Worm (Caenorhabditis elegans) whole organism, early embryonic: ENCODE measurements around the gene Y45G12C.10.
"Not testable (repeated sequence)": the region's sequence is repeated elsewhere in the genome, so short reads cannot be mapped to it uniquely, and the experiment has no call there.

ENCODE experiments used
- B0310.2 ChIP-seq: sonication (generic microtip); optimal IDR thresholded peaks from 2 replicates; lab custom pipeline; 2016; ENCODE audit warnings: mild to moderate bottlenecking, missing genetic modification characterization, missing compliant biosample characterization
- F13C5.2 ChIP-seq: sonication (generic microtip); optimal IDR thresholded peaks from 2 replicates; lab custom pipeline; 2017; ENCODE audit warnings: mild to moderate bottlenecking, missing genetic modification characterization, inconsistent platforms, missing compliant biosample characterization
- aly-1 ChIP-seq: sonication (generic microtip); optimal IDR thresholded peaks from 2 replicates; lab custom pipeline; 2016; ENCODE audit warnings: missing genetic modification characterization, missing compliant biosample characterization
- ama-1 ChIP-seq: fragments of 150-350 bp; optimal IDR thresholded peaks from 2 replicates; lab custom pipeline; 2014
- ceh-13 ChIP-seq: fragments of 200-800 bp; sonication (Bioruptor generic); optimal IDR thresholded peaks from 2 replicates; lab custom pipeline; 2018; ENCODE audit warnings: mild to moderate bottlenecking, missing genetic modification characterization, missing compliant biosample characterization
- ceh-36 ChIP-seq: sonication (generic microtip); optimal IDR thresholded peaks from 2 replicates; lab custom pipeline; 2016; ENCODE audit warnings: missing genetic modification characterization, inconsistent platforms, missing compliant biosample characterization
- ets-7 ChIP-seq: sonication (generic microtip); optimal IDR thresholded peaks from 2 replicates; lab custom pipeline; 2016; ENCODE audit warnings: missing genotype, missing genetic modification characterization, missing compliant biosample characterization
- flt-1 ChIP-seq: fragments of 200-800 bp; sonication (Bioruptor generic); IDR thresholded peaks from 2 replicates; pipeline ENCODE4 v1.3.6; 2022; ENCODE audit warnings: missing genetic modification characterization, missing compliant biosample characterization
- hmbx-1 ChIP-seq: sonication (generic microtip); optimal IDR thresholded peaks from 2 replicates; lab custom pipeline; 2016; ENCODE audit warnings: mild to moderate bottlenecking, missing genetic modification characterization, missing compliant biosample characterization
- hmg-4 ChIP-seq: fragments of 200-800 bp; sonication (Bioruptor generic); optimal IDR thresholded peaks from 2 replicates; lab custom pipeline; 2018; ENCODE audit warnings: mild to moderate bottlenecking, missing genetic modification characterization, missing compliant biosample characterization
- hnd-1 ChIP-seq: sonication (generic microtip); optimal IDR thresholded peaks from 2 replicates; lab custom pipeline; 2016; ENCODE audit warnings: missing genetic modification characterization, missing compliant biosample characterization
- pes-1 ChIP-seq: fragments of 200-800 bp; sonication (Bioruptor generic); IDR thresholded peaks from 2 replicates; pipeline ENCODE4 v1.3.6; 2022; ENCODE audit warnings: missing genetic modification reagents, missing genetic modification characterization, missing compliant biosample characterization
- scrt-1 ChIP-seq: fragments of 200-800 bp; sonication (Bioruptor generic); IDR thresholded peaks from 2 replicates; pipeline ENCODE4 v1.3.6; 2022; ENCODE audit warnings: missing genetic modification characterization, missing compliant biosample characterization
- sea-1 ChIP-seq: fragments of 200-800 bp; sonication (Bioruptor generic); conservative IDR thresholded peaks from 2 replicates; pipeline ENCODE4 v1.3.6; 2022; ENCODE audit warnings: missing genetic modification characterization, missing compliant biosample characterization
- tbx-11 ChIP-seq: fragments of 200-800 bp; sonication (Bioruptor generic); IDR thresholded peaks from 2 replicates; pipeline ENCODE4 v1.3.6; 2022; ENCODE audit warnings: missing genetic modification characterization, missing compliant biosample characterization
- tbx-37 ChIP-seq: fragments of 200-800 bp; sonication (Bioruptor generic); conservative IDR thresholded peaks from 2 replicates; pipeline ENCODE4 v1.3.6; 2022; ENCODE audit warnings: missing genetic modification reagents, missing genetic modification characterization, missing compliant biosample characterization
- tra-4 ChIP-seq: sonication (generic microtip); optimal IDR thresholded peaks from 2 replicates; lab custom pipeline; 2017; ENCODE audit warnings: missing genetic modification characterization, missing compliant biosample characterization

Gene Y45G12C.10

ce11 chrV:2536309-2536708 lies at the start of gene Y45G12C.10:
Y45G12C.10 (minus strand) TSS chrV:2536409.
- TF ChIP-seq tra-4 (tag; lab: Kevin White, UChicago); ceh-13 (GFP tag; lab: Kevin White, UChicago); tbx-11 (GFP tag; lab: Robert Waterston, UW): not testable (repeated sequence)

ce11 chrV:2585727-2586126 lies 49.5 kb upstream of the Y45G12C.10 start, which contains the start of gene C29G2.6:
C29G2.6 (minus strand) TSS chrV:2585908.
- TF ChIP-seq hmbx-1 (tag; lab: Kevin White, UChicago) (no peak), scrt-1 (no peak), ets-7 (no peak), tbx-37 (GFP tag; lab: Robert Waterston, UW) (no peak), ama-1 (lab: Kevin White, UChicago) (no peak), pes-1 (no peak), tra-4 (tag; lab: Kevin White, UChicago) (no peak), flt-1 (GFP tag; lab: Robert Waterston, UW) (no peak), ceh-36 (tag; lab: Kevin White, UChicago) (no peak), tbx-11 (GFP tag; lab: Robert Waterston, UW) (no peak), aly-1 (tag; lab: Kevin White, UChicago) (no peak), hnd-1 (tag; lab: Kevin White, UChicago) (no peak)

- no peak for TF ChIP-seq flt-1 (GFP tag; lab: Robert Waterston, UW)
- TF ChIP-seq sea-1 (GFP tag; lab: Robert Waterston, UW): no peak
- TF ChIP-seq tbx-37 (GFP tag; lab: Robert Waterston, UW): no peak
- no peak for TF ChIP-seq aly-1 (tag; lab: Kevin White, UChicago)
- TF ChIP-seq scrt-1: no peak
- no peak for TF ChIP-seq tbx-11 (GFP tag; lab: Robert Waterston, UW)
- TF ChIP-seq hnd-1 (tag; lab: Kevin White, UChicago): no peak
- no peak for TF ChIP-seq hmg-4 (GFP tag; lab: Kevin White, UChicago)
- no peak for TF ChIP-seq hmbx-1 (tag; lab: Kevin White, UChicago)
- TF ChIP-seq ets-7: no peak
- no peak for TF ChIP-seq ama-1 (lab: Kevin White, UChicago)
- TF ChIP-seq tra-4 (tag; lab: Kevin White, UChicago): no peak
- no peak for TF ChIP-seq pes-1
- no peak for TF ChIP-seq B0310.2
- TF ChIP-seq ceh-13 (GFP tag; lab: Kevin White, UChicago): no peak
These were observed 44.4 kb upstream of the Y45G12C.10 start, which contains the start of gene C29G2.3 for ce11 chrV:2580598-2580997. C29G2.3 (plus strand) TSS chrV:2580898.

- TF ChIP-seq sea-1 (GFP tag; lab: Robert Waterston, UW) (no peak), flt-1 (GFP tag; lab: Robert Waterston, UW) (no peak), hmg-4 (GFP tag; lab: Kevin White, UChicago) (no peak), scrt-1 (no peak), hnd-1 (tag; lab: Kevin White, UChicago) (no peak), aly-1 (tag; lab: Kevin White, UChicago) (no peak), ceh-36 (tag; lab: Kevin White, UChicago) (no peak), tbx-11 (GFP tag; lab: Robert Waterston, UW) (no peak), ets-7 (no peak), ama-1 (lab: Kevin White, UChicago) (no peak), B0310.2 (no peak), tbx-37 (GFP tag; lab: Robert Waterston, UW) (no peak), pes-1 (no peak), hmbx-1 (tag; lab: Kevin White, UChicago) (no peak), F13C5.2 (tag; lab: Kevin White, UChicago) (no peak), tra-4 (tag; lab: Kevin White, UChicago) (no peak)
These were observed 41.4 kb upstream of the Y45G12C.10 start, which contains the start of gene srt-4 for ce11 chrV:2577603-2578002. srt-4 (plus strand) TSS chrV:2577903.

- TF ChIP-seq ets-7: no peak
- no peak for TF ChIP-seq pes-1
These were observed 39.5 kb upstream of the Y45G12C.10 start for ce11 chrV:2575716-2576115.

ce11 chrV:2573881-2574280 lies 37.7 kb upstream of the Y45G12C.10 start, which contains the start of gene nhr-290:
nhr-290 (plus strand) TSS chrV:2574181.
- TF ChIP-seq pes-1: no peak
- TF ChIP-seq hmbx-1 (tag; lab: Kevin White, UChicago): no peak
- TF ChIP-seq hnd-1 (tag; lab: Kevin White, UChicago): no peak
- TF ChIP-seq tra-4 (tag; lab: Kevin White, UChicago): no peak
- TF ChIP-seq tbx-37 (GFP tag; lab: Robert Waterston, UW): no peak
- TF ChIP-seq tbx-11 (GFP tag; lab: Robert Waterston, UW): no peak

- TF ChIP-seq ceh-36 (tag; lab: Kevin White, UChicago): no peak
- no peak for TF ChIP-seq flt-1 (GFP tag; lab: Robert Waterston, UW)
- no peak for TF ChIP-seq ama-1 (lab: Kevin White, UChicago)
- no peak for TF ChIP-seq pes-1
- no peak for TF ChIP-seq hmbx-1 (tag; lab: Kevin White, UChicago)
- TF ChIP-seq hmg-4 (GFP tag; lab: Kevin White, UChicago): no peak
- no peak for TF ChIP-seq hnd-1 (tag; lab: Kevin White, UChicago)
- no peak for TF ChIP-seq aly-1 (tag; lab: Kevin White, UChicago)
- TF ChIP-seq ets-7: no peak
- no peak for TF ChIP-seq scrt-1
- TF ChIP-seq tra-4 (tag; lab: Kevin White, UChicago): no peak
These were observed 36.9 kb upstream of the Y45G12C.10 start, which contains the start of gene srj-20 for ce11 chrV:2573108-2573507. srj-20 (minus strand) TSS chrV:2573208.

- TF ChIP-seq tbx-11 (GFP tag; lab: Robert Waterston, UW): no peak
- no peak for TF ChIP-seq ceh-13 (GFP tag; lab: Kevin White, UChicago)
- no peak for TF ChIP-seq tra-4 (tag; lab: Kevin White, UChicago)
- no peak for TF ChIP-seq ama-1 (lab: Kevin White, UChicago)
- no peak for TF ChIP-seq sea-1 (GFP tag; lab: Robert Waterston, UW)
- no peak for TF ChIP-seq scrt-1
- no peak for TF ChIP-seq F13C5.2 (tag; lab: Kevin White, UChicago)
- TF ChIP-seq aly-1 (tag; lab: Kevin White, UChicago): no peak
- TF ChIP-seq flt-1 (GFP tag; lab: Robert Waterston, UW): no peak
- no peak for TF ChIP-seq ets-7
- no peak for TF ChIP-seq B0310.2
These were observed 34.4 kb upstream of the Y45G12C.10 start, which contains the start of gene srj-19 for ce11 chrV:2570643-2571042. srj-19 (minus strand) TSS chrV:2570743.
